Worm (Caenorhabditis elegans) whole organism, L4 larva: ENCODE results near the gene wdr-31.
A peak's percentile ranks its signal among the peaks of the same experiment; 100 is the strongest.

Source experiments
- F10B5.3 ChIP-seq: sonication (generic microtip); optimal IDR thresholded peaks from 2 replicates; lab custom pipeline; 2016; ENCODE audit warnings: mild to moderate bottlenecking, missing genetic modification characterization, missing compliant biosample characterization
- R02D3.7 ChIP-seq: fragments of 150-350 bp; sonication (generic microtip); optimal IDR thresholded peaks from 3 replicates; lab custom pipeline; 2014; ENCODE audit warnings: missing biosample characterization, missing genetic modification characterization
- T26A8.4 ChIP-seq: fragments of 200-800 bp; sonication (Bioruptor generic); IDR thresholded peaks from 2 replicates; pipeline ENCODE4 v1.3.6; 2022; ENCODE audit warnings: missing genetic modification characterization, missing compliant biosample characterization
- Y105C5A.15 ChIP-seq: fragments of 200-800 bp; sonication (Bioruptor generic); IDR thresholded peaks from 2 replicates; pipeline ENCODE4 v1.3.6; 2022; ENCODE audit warnings: missing genetic modification characterization, missing compliant biosample characterization
- Y48G9A.11 ChIP-seq: fragments of 200-800 bp; sonication (Bioruptor generic); IDR thresholded peaks from 2 replicates; pipeline ENCODE4 v1.3.6; 2022; ENCODE audit warnings: missing genetic modification reagents, missing genetic modification characterization, missing compliant biosample characterization
- Y5F2A.4 ChIP-seq: fragments of 200-800 bp; sonication (Bioruptor generic); optimal IDR thresholded peaks from 2 replicates; lab custom pipeline; 2018; ENCODE audit warnings: mild to moderate bottlenecking, missing genetic modification characterization, missing compliant biosample characterization
- Y75B8A.6 ChIP-seq: fragments of 200-800 bp; sonication (Bioruptor generic); IDR thresholded peaks from 2 replicates; pipeline ENCODE4 v1.3.6; 2022; ENCODE audit warnings: missing genetic modification reagents, missing genetic modification characterization, missing compliant biosample characterization
- arid-1 ChIP-seq: fragments of 200-800 bp; sonication (Bioruptor generic); conservative IDR thresholded peaks from 2 replicates; pipeline ENCODE4 v1.3.6; 2022; ENCODE audit warnings: missing genetic modification reagents, missing genetic modification characterization, missing compliant biosample characterization
- attf-4 ChIP-seq: sonication (generic microtip); optimal IDR thresholded peaks from 3 replicates; lab custom pipeline; 2017; ENCODE audit warnings: missing biosample characterization, missing genetic modification characterization
- ceh-28 ChIP-seq: fragments of 150-350 bp; optimal IDR thresholded peaks from 2 replicates; lab custom pipeline; 2014; ENCODE audit warnings: missing biosample characterization, missing genetic modification reagents, missing genetic modification characterization
- ceh-32 ChIP-seq: sonication (generic microtip); optimal IDR thresholded peaks from 2 replicates; lab custom pipeline; 2016; ENCODE audit warnings: mild to moderate bottlenecking, missing genetic modification characterization, missing compliant biosample characterization; ENCODE audit not compliant: poor library complexity
- ceh-62 ChIP-seq: sonication (generic microtip); optimal IDR thresholded peaks from 2 replicates; lab custom pipeline; 2017; ENCODE audit warnings: missing biosample characterization, missing genetic modification characterization
- ctbp-1 ChIP-seq: fragments of 200-800 bp; sonication (Bioruptor generic); IDR thresholded peaks from 2 replicates; pipeline ENCODE4 v1.3.6; 2022; ENCODE audit warnings: missing genetic modification reagents, missing genetic modification characterization, missing compliant biosample characterization
- daf-16 ChIP-seq, 3 experiments: sonication (generic microtip); optimal IDR thresholded peaks; 2 replicates each; lab custom pipeline; 2016 to 2017; ENCODE audit warnings: missing genetic modification characterization in 3 of 3, missing genetic modification reagents in 3 of 3, mild to moderate bottlenecking in 2 of 3, missing compliant biosample characterization in 2 of 3, missing biosample characterization in 1 of 3, moderate library complexity in 1 of 3
- dmd-6 ChIP-seq: fragments of 200-800 bp; sonication (Bioruptor generic); IDR thresholded peaks from 2 replicates; pipeline ENCODE4 v1.3.6; 2022; ENCODE audit warnings: missing genetic modification reagents, missing genetic modification characterization, missing compliant biosample characterization
- dmd-9 ChIP-seq: fragments of 200-800 bp; sonication (Bioruptor generic); IDR thresholded peaks from 2 replicates; pipeline ENCODE4 v1.3.6; 2022; ENCODE audit warnings: missing genetic modification reagents, missing genetic modification characterization, missing compliant biosample characterization
- dpl-1 ChIP-seq: fragments of 150-350 bp; optimal IDR thresholded peaks from 2 replicates; lab custom pipeline; 2014; ENCODE audit warnings: missing biosample characterization, missing genetic modification reagents, missing genetic modification characterization
- egl-43 ChIP-seq: fragments of 200-800 bp; sonication (Bioruptor generic); IDR thresholded peaks from 2 replicates; pipeline ENCODE4 v1.3.6; 2022; ENCODE audit warnings: missing genetic modification reagents, missing genetic modification characterization, missing compliant biosample characterization
- fkh-10 ChIP-seq: fragments of 150-350 bp; optimal IDR thresholded peaks from 2 replicates; lab custom pipeline; 2014; ENCODE audit warnings: missing biosample characterization, missing genetic modification reagents, missing genetic modification characterization
- fos-1 ChIP-seq: fragments of 150-350 bp; optimal IDR thresholded peaks from 2 replicates; lab custom pipeline; 2014; ENCODE audit warnings: missing biosample characterization, missing genetic modification characterization
- hif-1 ChIP-seq, 2 experiments: sonication (generic microtip); optimal IDR thresholded peaks; 2 replicates each; lab custom pipeline; 2016 to 2017; ENCODE audit warnings: missing compliant biosample characterization in 2 of 2, missing genetic modification characterization in 2 of 2, missing genetic modification reagents in 2 of 2, missing genotype in 2 of 2, mild to moderate bottlenecking in 1 of 2
- lin-1 ChIP-seq: fragments of 200-800 bp; sonication (Bioruptor generic); IDR thresholded peaks from 2 replicates; pipeline ENCODE4 v1.3.6; 2022; ENCODE audit warnings: missing genetic modification reagents, missing genetic modification characterization, missing compliant biosample characterization
- lin-13 ChIP-seq: fragments of 150-350 bp; optimal IDR thresholded peaks from 2 replicates; lab custom pipeline; 2014; ENCODE audit warnings: missing biosample characterization, missing genetic modification reagents, missing genetic modification characterization
- lin-15B ChIP-seq: fragments of 150-350 bp; sonication (generic microtip); optimal IDR thresholded peaks from 3 replicates; lab custom pipeline; 2014; ENCODE audit warnings: missing biosample characterization, missing genetic modification characterization
- lin-29 ChIP-seq: fragments of 200-800 bp; sonication (Bioruptor generic); IDR thresholded peaks from 2 replicates; pipeline ENCODE4 v1.3.6; 2022; ENCODE audit warnings: missing genetic modification reagents, missing genetic modification characterization, missing compliant biosample characterization
- lin-39 ChIP-seq: fragments of 150-350 bp; optimal IDR thresholded peaks from 2 replicates; lab custom pipeline; 2014; ENCODE audit warnings: missing biosample characterization, missing genetic modification reagents, missing genetic modification characterization
- lir-3 ChIP-seq: sonication (generic microtip); optimal IDR thresholded peaks from 2 replicates; lab custom pipeline; 2016; ENCODE audit warnings: mild to moderate bottlenecking, missing genetic modification characterization, missing compliant biosample characterization
- lsy-2 ChIP-seq, 2 experiments: fragments of 150-350 bp in 1 of 2; sonication (generic microtip) in 1 of 2; optimal IDR thresholded peaks; 2 replicates each; lab custom pipeline; 2014 to 2017; ENCODE audit warnings: missing biosample characterization in 2 of 2, missing genetic modification characterization in 2 of 2
- madf-5 ChIP-seq, 2 experiments: fragments of 200-800 bp; sonication (Bioruptor generic); IDR thresholded peaks; 2 replicates each; pipeline ENCODE4 v1.3.6; 2022; ENCODE audit warnings: missing compliant biosample characterization in 2 of 2, missing genetic modification characterization in 2 of 2
- mdl-1 ChIP-seq, 2 experiments: fragments of 150-350 bp in 1 of 2; sonication (generic microtip) in 1 of 2; optimal IDR thresholded peaks; 2 replicates each; lab custom pipeline; 2014 to 2017; ENCODE audit warnings: missing biosample characterization in 2 of 2, missing genetic modification characterization in 2 of 2
- mes-2 ChIP-seq: sonication (generic microtip); optimal IDR thresholded peaks from 2 replicates; lab custom pipeline; 2016; ENCODE audit warnings: missing genotype, mild to moderate bottlenecking, missing genetic modification characterization, missing compliant biosample characterization; ENCODE audit not compliant: poor library complexity, severe bottlenecking
- mxl-3 ChIP-seq: fragments of 200-800 bp; sonication (Bioruptor generic); optimal IDR thresholded peaks from 2 replicates; lab custom pipeline; 2018; ENCODE audit warnings: mild to moderate bottlenecking, missing genetic modification characterization, missing compliant biosample characterization
- nhr-10 ChIP-seq: fragments of 150-350 bp; optimal IDR thresholded peaks from 2 replicates; lab custom pipeline; 2014; ENCODE audit warnings: missing biosample characterization, missing genetic modification characterization
- nhr-102 ChIP-seq: sonication (generic microtip); optimal IDR thresholded peaks from 2 replicates; lab custom pipeline; 2016; ENCODE audit warnings: mild to moderate bottlenecking, missing genetic modification characterization, moderate library complexity, missing compliant biosample characterization
- nhr-111 ChIP-seq: fragments of 200-800 bp; sonication (Bioruptor generic); optimal IDR thresholded peaks from 2 replicates; lab custom pipeline; 2018; ENCODE audit warnings: mild to moderate bottlenecking, missing genetic modification characterization, missing compliant biosample characterization
- nhr-237 ChIP-seq: sonication (generic microtip); optimal IDR thresholded peaks from 2 replicates; lab custom pipeline; 2017; ENCODE audit warnings: missing biosample characterization, missing genetic modification characterization
- nhr-25 ChIP-seq: sonication (generic microtip); optimal IDR thresholded peaks from 2 replicates; lab custom pipeline; 2017; ENCODE audit warnings: missing genetic modification characterization, mild to moderate bottlenecking, missing compliant biosample characterization, antibody characterized with exemption, moderate library complexity, borderline replicate concordance; ENCODE audit not compliant: insufficient read depth
- nhr-41 ChIP-seq: fragments of 200-800 bp; sonication (Bioruptor generic); IDR thresholded peaks from 2 replicates; pipeline ENCODE4 v1.3.6; 2022; ENCODE audit warnings: missing genetic modification reagents, missing genetic modification characterization, missing compliant biosample characterization
- nhr-42 ChIP-seq: fragments of 200-800 bp; sonication (Bioruptor generic); IDR thresholded peaks from 2 replicates; pipeline ENCODE4 v1.3.6; 2022; ENCODE audit warnings: missing genetic modification characterization, missing compliant biosample characterization
- nhr-6 ChIP-seq: fragments of 150-350 bp; optimal IDR thresholded peaks from 2 replicates; lab custom pipeline; 2014; ENCODE audit warnings: missing biosample characterization, missing genetic modification characterization
- nhr-76 ChIP-seq: fragments of 150-350 bp; optimal IDR thresholded peaks from 2 replicates; lab custom pipeline; 2014; ENCODE audit warnings: missing biosample characterization, missing genetic modification characterization
- nhr-77 ChIP-seq: fragments of 150-350 bp; optimal IDR thresholded peaks from 2 replicates; lab custom pipeline; 2014; ENCODE audit warnings: missing biosample characterization, missing genetic modification characterization
- pqm-1 ChIP-seq: sonication (generic microtip); optimal IDR thresholded peaks from 2 replicates; lab custom pipeline; 2017; ENCODE audit warnings: missing biosample characterization, missing genetic modification characterization
- skn-1 ChIP-seq: fragments of 150-350 bp; optimal IDR thresholded peaks from 2 replicates; lab custom pipeline; 2014; ENCODE audit warnings: missing biosample characterization, missing genetic modification characterization
- vab-7 ChIP-seq: fragments of 200-800 bp; sonication (Bioruptor generic); IDR thresholded peaks from 2 replicates; pipeline ENCODE4 v1.3.6; 2022; ENCODE audit warnings: missing genetic modification reagents, missing genetic modification characterization, missing compliant biosample characterization
- zfp-2 ChIP-seq: sonication (generic microtip); optimal IDR thresholded peaks from 2 replicates; lab custom pipeline; 2016; ENCODE audit warnings: mild to moderate bottlenecking, missing genetic modification characterization, missing compliant biosample characterization
- zip-11 ChIP-seq: fragments of 200-800 bp; sonication (Bioruptor generic); IDR thresholded peaks from 2 replicates; pipeline ENCODE4 v1.3.6; 2022; ENCODE audit warnings: missing genetic modification characterization, missing compliant biosample characterization
- zip-2 ChIP-seq: fragments of 150-350 bp; optimal IDR thresholded peaks from 2 replicates; lab custom pipeline; 2014; ENCODE audit warnings: missing biosample characterization, missing genetic modification characterization
- ztf-11 ChIP-seq: fragments of 150-350 bp; optimal IDR thresholded peaks from 2 replicates; lab custom pipeline; 2014; ENCODE audit warnings: missing biosample characterization, missing genetic modification characterization

Gene wdr-31

DNA sequence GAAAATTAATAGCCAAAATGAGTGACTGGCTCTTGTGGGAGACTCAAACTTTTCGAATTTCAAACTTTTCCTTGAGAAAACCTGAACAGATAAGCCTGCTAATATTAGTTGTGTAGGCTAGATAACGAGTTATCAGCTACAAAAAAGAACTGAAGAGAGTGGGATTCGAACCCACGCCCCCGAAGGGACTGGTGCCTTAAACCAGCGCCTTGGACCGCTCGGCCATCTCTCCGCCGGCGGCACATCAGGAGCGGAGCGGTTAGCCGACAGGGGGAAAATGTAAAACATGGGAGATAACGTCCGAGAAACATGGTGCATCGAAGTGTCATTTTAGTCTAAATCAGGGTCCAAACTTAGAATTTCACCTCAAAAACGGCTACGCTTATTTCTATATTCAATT lies 552 bp upstream of the wdr-31 start (continued):
- TF ChIP-seq lin-1 (GFP tag; lab: Robert Waterston, UW) = no peak
- TF ChIP-seq ceh-32 (tag; lab: Kevin White, UChicago) = no peak
- TF ChIP-seq daf-16 (GFP tag; optimal IDR thresholded peaks at IDR 0.05; lab: Kevin White, UChicago) = no peak
- peak; percentile 13 for TF ChIP-seq daf-16 (tag; optimal IDR thresholded peaks at IDR 0.05; lab: Kevin White, UChicago)
- no peak for TF ChIP-seq F10B5.3 (tag; lab: Kevin White, UChicago)
- TF ChIP-seq lin-13 (GFP tag; lab: Kevin White, UChicago) = peak; percentile 46
- no peak for TF ChIP-seq lsy-2 (tag; optimal IDR thresholded peaks at IDR 0.05; lab: Kevin White, UChicago)
- TF ChIP-seq hif-1 (tag; optimal IDR thresholded peaks at IDR 0.05; lab: Kevin White, UChicago) = no peak
- no peak for TF ChIP-seq nhr-10 (tag; lab: Kevin White, UChicago)
- TF ChIP-seq vab-7 (GFP tag; lab: Robert Waterston, UW) = peak; percentile 45; the same call in 1 of the 2 replicates
- TF ChIP-seq nhr-42 (GFP tag; lab: Robert Waterston, UW) = no peak
- TF ChIP-seq arid-1 = no peak
- TF ChIP-seq skn-1 (tag; lab: Kevin White, UChicago) = no peak
- no peak for TF ChIP-seq nhr-237
- no peak for TF ChIP-seq dpl-1 (GFP tag; lab: Kevin White, UChicago)
- TF ChIP-seq Y48G9A.11 (GFP tag; lab: Robert Waterston, UW) = peak; percentile 66
- no peak for TF ChIP-seq ctbp-1 (GFP tag; lab: Robert Waterston, UW)
- TF ChIP-seq Y105C5A.15 (GFP tag; lab: Robert Waterston, UW) = 0 out of 2 replicates have a peak, but pooled peaks have one; percentile 61
- no peak for TF ChIP-seq R02D3.7 (tag; lab: Kevin White, UChicago)
- no peak for TF ChIP-seq Y75B8A.6 (GFP tag; lab: Robert Waterston, UW)
- TF ChIP-seq ceh-62 (tag; lab: Kevin White, UChicago) = no peak
- TF ChIP-seq madf-5 (GFP tag; IDR thresholded peaks at IDR 0.05; lab: Robert Waterston, UW) = no peak
- TF ChIP-seq fos-1 (tag; lab: Kevin White, UChicago) = no peak
- no peak for TF ChIP-seq ztf-11 (tag; lab: Kevin White, UChicago)
- no peak for TF ChIP-seq ceh-28 (tag; lab: Kevin White, UChicago)
- no peak for TF ChIP-seq Y5F2A.4 (GFP tag; lab: Kevin White, UChicago)
- no peak for TF ChIP-seq mxl-3 (GFP tag; lab: Kevin White, UChicago)
- TF ChIP-seq zip-2 (tag; lab: Kevin White, UChicago) = no peak
- TF ChIP-seq nhr-102 (tag; lab: Kevin White, UChicago) = no peak

DNA sequence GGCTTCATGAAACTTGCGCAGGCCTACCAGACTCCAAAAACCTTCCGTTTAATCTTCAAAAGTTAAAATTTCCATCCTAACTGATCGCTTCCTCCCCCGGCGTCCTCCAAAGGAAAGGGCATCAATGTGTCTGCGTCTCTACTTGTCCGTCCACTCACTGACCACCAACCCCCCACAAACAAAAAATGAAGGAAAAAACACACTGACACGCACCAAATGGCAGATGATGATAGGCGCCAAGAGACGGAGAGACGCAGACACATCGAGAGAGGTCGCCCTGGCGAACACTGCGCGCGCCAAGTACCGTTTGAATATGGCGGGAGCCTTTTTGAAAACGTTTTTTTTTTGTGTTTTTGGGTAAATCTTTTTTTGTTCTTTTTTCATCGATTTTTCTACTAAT lies 357 bp downstream of the wdr-31 start:
- TF ChIP-seq egl-43 (GFP tag; lab: Robert Waterston, UW) = 0 out of 2 replicates have a peak, but pooled peaks have one; percentile 7
- no peak for TF ChIP-seq lin-29 (GFP tag; lab: Robert Waterston, UW)
- TF ChIP-seq nhr-76 (tag; lab: Kevin White, UChicago) = no peak
- no peak for TF ChIP-seq nhr-41
- no peak for TF ChIP-seq vab-7 (GFP tag; lab: Robert Waterston, UW)
- TF ChIP-seq nhr-25 (tag; lab: Kevin White, UChicago) = peak; percentile 15
- TF ChIP-seq nhr-77 (tag; lab: Kevin White, UChicago) = no peak
- TF ChIP-seq Y5F2A.4 (GFP tag; lab: Kevin White, UChicago) = no peak
- no peak for TF ChIP-seq nhr-237
- TF ChIP-seq nhr-111 (GFP tag; lab: Kevin White, UChicago) = no peak
- no peak for TF ChIP-seq fkh-10 (GFP tag; lab: Kevin White, UChicago)
- peak; percentile 59 for TF ChIP-seq mes-2 (tag; lab: Kevin White, UChicago)
- no peak for TF ChIP-seq lin-15B
- TF ChIP-seq ceh-62 (tag; lab: Kevin White, UChicago) = no peak
- no peak for TF ChIP-seq nhr-10 (tag; lab: Kevin White, UChicago)
- no peak for TF ChIP-seq madf-5 (GFP tag; IDR thresholded peaks at IDR 0.05; lab: Robert Waterston, UW)
- peak; percentile 26 for TF ChIP-seq nhr-6 (tag; lab: Kevin White, UChicago)
- TF ChIP-seq attf-4 (tag; lab: Kevin White, UChicago) = no peak
- no peak for TF ChIP-seq ctbp-1 (GFP tag; lab: Robert Waterston, UW)
- no peak for TF ChIP-seq nhr-102 (tag; lab: Kevin White, UChicago)
- TF ChIP-seq T26A8.4 = no peak
- TF ChIP-seq pqm-1 (tag; lab: Kevin White, UChicago) = no peak
- 0 out of 2 replicates have a peak, but pooled peaks have one; percentile 44 for TF ChIP-seq dmd-9 (GFP tag; lab: Robert Waterston, UW)
- no peak for TF ChIP-seq lin-39 (tag; lab: Kevin White, UChicago)
- no peak for TF ChIP-seq lir-3
- TF ChIP-seq zfp-2 (tag; lab: Kevin White, UChicago) = no peak
- no peak for TF ChIP-seq zip-11
- TF ChIP-seq mdl-1 (tag; optimal IDR thresholded peaks at IDR 0.05; lab: Kevin White, UChicago) = peak; percentile 28 to 37
- 0 out of 2 replicates have a peak, but pooled peaks have one; percentile 8 for TF ChIP-seq dmd-6
